Worm (Caenorhabditis elegans): ENCODE results near the gene K08E7.4.

The K08E7.4 gene

ce11 chrIV:12558925-12559450 lies 12.0 kb downstream of the K08E7.4 start, which contains the start of the genes ZK795.2 and ZK795.3:
TSS of gene ZK795.2 (minus strand) at chrIV:12558975.
TSS of gene ZK795.3 (plus strand) at chrIV:12559365.
- TF ChIP-seq aly-1 (tag; optimal IDR thresholded peaks at IDR 0.05) (no peak), sea-1 (GFP tag; conservative IDR thresholded peaks at IDR 0.05) (no peak), tra-4 (tag; optimal IDR thresholded peaks at IDR 0.05) (no peak), tbx-11 (GFP tag; IDR thresholded peaks at IDR 0.05) (no peak), hmg-4 (GFP tag; optimal IDR thresholded peaks at IDR 0.05) (no peak), B0310.2 (tag; optimal IDR thresholded peaks at IDR 0.05) (no peak), ama-1 (optimal IDR thresholded peaks at IDR 0.05) (no peak), ets-7 (tag; optimal IDR thresholded peaks at IDR 0.05) (no peak)

- TF ChIP-seq hmbx-1 (tag; optimal IDR thresholded peaks at IDR 0.05): no peak
Observed at ce11 chrIV:12551944-12552343, 19.0 kb downstream of the K08E7.4 start.

- TF ChIP-seq pes-1 (GFP tag; IDR thresholded peaks at IDR 0.05) (no peak), ama-1 (optimal IDR thresholded peaks at IDR 0.05) (no peak), ceh-13 (GFP tag; optimal IDR thresholded peaks at IDR 0.05) (no peak), tra-4 (tag; optimal IDR thresholded peaks at IDR 0.05) (no peak), hnd-1 (tag; optimal IDR thresholded peaks at IDR 0.05) (no peak), tbx-37 (GFP tag; conservative IDR thresholded peaks at IDR 0.05) (no peak), ets-7 (tag; optimal IDR thresholded peaks at IDR 0.05) (no peak), sea-1 (GFP tag; conservative IDR thresholded peaks at IDR 0.05) (no peak), B0310.2 (tag; optimal IDR thresholded peaks at IDR 0.05) (no peak), F13C5.2 (tag; optimal IDR thresholded peaks at IDR 0.05) (no peak), tbx-11 (GFP tag; IDR thresholded peaks at IDR 0.05) (no peak), hmg-4 (GFP tag; optimal IDR thresholded peaks at IDR 0.05) (no peak), ceh-36 (tag; optimal IDR thresholded peaks at IDR 0.05) (no peak), hmbx-1 (tag; optimal IDR thresholded peaks at IDR 0.05) (no peak)
Observed at ce11 chrIV:12549014-12549413, 21.9 kb downstream of the K08E7.4 start.

- TF ChIP-seq B0310.2 (tag; optimal IDR thresholded peaks at IDR 0.05): no peak
- TF ChIP-seq scrt-1 (GFP tag; IDR thresholded peaks at IDR 0.05): no peak
- no peak for TF ChIP-seq hmg-4 (GFP tag; optimal IDR thresholded peaks at IDR 0.05)
- no peak for TF ChIP-seq ama-1 (optimal IDR thresholded peaks at IDR 0.05)
- TF ChIP-seq hmbx-1 (tag; optimal IDR thresholded peaks at IDR 0.05): no peak
- TF ChIP-seq sea-1 (GFP tag; conservative IDR thresholded peaks at IDR 0.05): no peak
- TF ChIP-seq tbx-37 (GFP tag; conservative IDR thresholded peaks at IDR 0.05): no peak
- no peak for TF ChIP-seq ceh-13 (GFP tag; optimal IDR thresholded peaks at IDR 0.05)
- no peak for TF ChIP-seq tra-4 (tag; optimal IDR thresholded peaks at IDR 0.05)
- TF ChIP-seq pes-1 (GFP tag; IDR thresholded peaks at IDR 0.05): no peak
- no peak for TF ChIP-seq F13C5.2 (tag; optimal IDR thresholded peaks at IDR 0.05)
- TF ChIP-seq ets-7 (tag; optimal IDR thresholded peaks at IDR 0.05): no peak
- TF ChIP-seq ceh-36 (tag; optimal IDR thresholded peaks at IDR 0.05): no peak
- TF ChIP-seq aly-1 (tag; optimal IDR thresholded peaks at IDR 0.05): no peak
Observed at ce11 chrIV:12547824-12548223, 23.1 kb downstream of the K08E7.4 start, which contains the start of gene ipmk-1. TSS of gene ipmk-1 (plus strand) at chrIV:12548124.

ce11 chrIV:12545902-12546301 lies 25.0 kb downstream of the K08E7.4 start:
- peak; percentile 33; the same call in 1 of the 2 replicates for TF ChIP-seq pes-1 (GFP tag; IDR thresholded peaks at IDR 0.05)
- no peak for TF ChIP-seq flt-1 (GFP tag; IDR thresholded peaks at IDR 0.05)
- TF ChIP-seq aly-1 (tag; optimal IDR thresholded peaks at IDR 0.05): no peak
- TF ChIP-seq ets-7 (tag; optimal IDR thresholded peaks at IDR 0.05): no peak
- no peak for TF ChIP-seq sea-1 (GFP tag; conservative IDR thresholded peaks at IDR 0.05)
- no peak for TF ChIP-seq tbx-11 (GFP tag; IDR thresholded peaks at IDR 0.05)
- TF ChIP-seq scrt-1 (GFP tag; IDR thresholded peaks at IDR 0.05): no peak
- TF ChIP-seq B0310.2 (tag; optimal IDR thresholded peaks at IDR 0.05): no peak
- peak; percentile 47 for TF ChIP-seq hmg-4 (GFP tag; optimal IDR thresholded peaks at IDR 0.05)
- TF ChIP-seq ceh-13 (GFP tag; optimal IDR thresholded peaks at IDR 0.05): no peak
- TF ChIP-seq ama-1 (optimal IDR thresholded peaks at IDR 0.05): peak; percentile 71
- TF ChIP-seq ceh-36 (tag; optimal IDR thresholded peaks at IDR 0.05): peak; percentile 71
- no peak for TF ChIP-seq hmbx-1 (tag; optimal IDR thresholded peaks at IDR 0.05)
- no peak for TF ChIP-seq hnd-1 (tag; optimal IDR thresholded peaks at IDR 0.05)
- peak; percentile 45; the same call in 1 of the 2 replicates for TF ChIP-seq tbx-37 (GFP tag; conservative IDR thresholded peaks at IDR 0.05)
- no peak for TF ChIP-seq tra-4 (tag; optimal IDR thresholded peaks at IDR 0.05)

ce11 chrIV:12545393-12545792 lies 25.6 kb downstream of the K08E7.4 start:
- no peak for TF ChIP-seq ceh-36 (tag; optimal IDR thresholded peaks at IDR 0.05)
- no peak for TF ChIP-seq hmg-4 (GFP tag; optimal IDR thresholded peaks at IDR 0.05)
- no peak for TF ChIP-seq tbx-11 (GFP tag; IDR thresholded peaks at IDR 0.05)

ce11 chrIV:12544624-12545023 lies 26.3 kb downstream of the K08E7.4 start:
- TF ChIP-seq F13C5.2 (tag; optimal IDR thresholded peaks at IDR 0.05) (no peak), ceh-36 (tag; optimal IDR thresholded peaks at IDR 0.05) (peak; percentile 5), pes-1 (GFP tag; IDR thresholded peaks at IDR 0.05) (peak; percentile 24; the same call in 1 of the 2 replicates), tbx-37 (GFP tag; conservative IDR thresholded peaks at IDR 0.05) (no peak), hmg-4 (GFP tag; optimal IDR thresholded peaks at IDR 0.05) (no peak), flt-1 (GFP tag; IDR thresholded peaks at IDR 0.05) (0 out of 2 replicates have a peak, but pooled peaks have one; percentile 12), tbx-11 (GFP tag; IDR thresholded peaks at IDR 0.05) (no peak), B0310.2 (tag; optimal IDR thresholded peaks at IDR 0.05) (peak; percentile 28)

ce11 chrIV:12542011-12542410 lies 28.9 kb downstream of the K08E7.4 start, which contains the start of gene ham-1:
TSS of gene ham-1 (plus strand) at chrIV:12542183.
- TF ChIP-seq ama-1 (optimal IDR thresholded peaks at IDR 0.05) (no peak), tbx-11 (GFP tag; IDR thresholded peaks at IDR 0.05) (no peak), tbx-37 (GFP tag; conservative IDR thresholded peaks at IDR 0.05) (no peak), sea-1 (GFP tag; conservative IDR thresholded peaks at IDR 0.05) (no peak), flt-1 (GFP tag; IDR thresholded peaks at IDR 0.05) (no peak), ets-7 (tag; optimal IDR thresholded peaks at IDR 0.05) (no peak), hmg-4 (GFP tag; optimal IDR thresholded peaks at IDR 0.05) (no peak), ceh-13 (GFP tag; optimal IDR thresholded peaks at IDR 0.05) (no peak), ceh-36 (tag; optimal IDR thresholded peaks at IDR 0.05) (no peak), tra-4 (tag; optimal IDR thresholded peaks at IDR 0.05) (no peak), pes-1 (GFP tag; IDR thresholded peaks at IDR 0.05) (no peak), B0310.2 (tag; optimal IDR thresholded peaks at IDR 0.05) (no peak), scrt-1 (GFP tag; IDR thresholded peaks at IDR 0.05) (no peak), hnd-1 (tag; optimal IDR thresholded peaks at IDR 0.05) (no peak), aly-1 (tag; optimal IDR thresholded peaks at IDR 0.05) (no peak), hmbx-1 (tag; optimal IDR thresholded peaks at IDR 0.05) (no peak)
